Fruit fly (Drosophila melanogaster): ENCODE data around the gene Tgt.

The Tgt gene

dm6 chr2L:1213587-1213986 is 29.7 kb downstream of the Tgt start:
- TF ChIP-seq CG8478 (optimal IDR thresholded peaks at IDR 0.05) (no peak), CTCF (optimal IDR thresholded peaks at IDR 0.05) (no peak)

- no peak for TF ChIP-seq CTCF (optimal IDR thresholded peaks at IDR 0.05)
- no peak for TF ChIP-seq CG8478 (optimal IDR thresholded peaks at IDR 0.05)
Measured at dm6 chr2L:1214465-1214864, 30.6 kb downstream of the Tgt start.

- TF ChIP-seq CTCF (optimal IDR thresholded peaks at IDR 0.05) (no peak), CG8478 (optimal IDR thresholded peaks at IDR 0.05) (no peak)
Measured at dm6 chr2L:1217033-1217612, 33.3 kb downstream of the Tgt start.

dm6 chr2L:1217892-1218473 is 34.1 kb downstream of the Tgt start:
- TF ChIP-seq CG8478 (optimal IDR thresholded peaks at IDR 0.05) (no peak), CTCF (optimal IDR thresholded peaks at IDR 0.05) (no peak)

dm6 chr2L:1218475-1218874 is 34.6 kb downstream of the Tgt start:
- TF ChIP-seq CTCF (optimal IDR thresholded peaks at IDR 0.05) (no peak), CG8478 (optimal IDR thresholded peaks at IDR 0.05) (no peak)

dm6 chr2L:1218993-1219392 is 35.1 kb downstream of the Tgt start, which contains the start of gene CG42329:
Gene CG42329 (plus strand): TSS chr2L:1219293.
- TF ChIP-seq CG8478 (optimal IDR thresholded peaks at IDR 0.05) (no peak), CTCF (optimal IDR thresholded peaks at IDR 0.05) (no peak)

- no peak for TF ChIP-seq CG8478 (optimal IDR thresholded peaks at IDR 0.05)
- TF ChIP-seq CTCF (optimal IDR thresholded peaks at IDR 0.05), result no peak
Measured at dm6 chr2L:1230691-1231090, 46.8 kb downstream of the Tgt start.

Data from S2 (cell line).